Worm (Caenorhabditis elegans) whole organism, L4 larva: ENCODE data around the gene K02C4.3.

Source experiments
- ZK546.5 ChIP-seq, 2 experiments: sonication (generic microtip); optimal IDR thresholded peaks; 2 replicates each; lab custom pipeline; 2017; ENCODE audit warnings: missing biosample characterization in 2 of 2, missing genetic modification characterization in 2 of 2
- lsy-2 ChIP-seq, 2 experiments: fragments of 150-350 bp in 1 of 2; sonication (generic microtip) in 1 of 2; optimal IDR thresholded peaks; 2 replicates each; lab custom pipeline; 2014 to 2017; ENCODE audit warnings: missing biosample characterization in 2 of 2, missing genetic modification characterization in 2 of 2
- nhr-28 ChIP-seq: fragments of 150-350 bp; optimal IDR thresholded peaks from 2 replicates; lab custom pipeline; 2014; ENCODE audit warnings: missing biosample characterization, missing genetic modification characterization
- pha-4 ChIP-seq, 2 experiments: fragments of 150-350 bp in 1 of 2; fragments of 200-800 bp in 1 of 2; sonication (Bioruptor generic) in 1 of 2; IDR thresholded peaks in 1 of 2; optimal IDR thresholded peaks in 1 of 2; 2 replicates each; pipeline versions ENCODE4 v1.3.6 to Lab custom; 2014 to 2022; ENCODE audit warnings: missing genetic modification characterization in 2 of 2, missing genetic modification reagents in 2 of 2, missing biosample characterization in 1 of 2, missing compliant biosample characterization in 1 of 2
- pqm-1 ChIP-seq: sonication (generic microtip); optimal IDR thresholded peaks from 2 replicates; lab custom pipeline; 2017; ENCODE audit warnings: missing biosample characterization, missing genetic modification characterization

DNA sequence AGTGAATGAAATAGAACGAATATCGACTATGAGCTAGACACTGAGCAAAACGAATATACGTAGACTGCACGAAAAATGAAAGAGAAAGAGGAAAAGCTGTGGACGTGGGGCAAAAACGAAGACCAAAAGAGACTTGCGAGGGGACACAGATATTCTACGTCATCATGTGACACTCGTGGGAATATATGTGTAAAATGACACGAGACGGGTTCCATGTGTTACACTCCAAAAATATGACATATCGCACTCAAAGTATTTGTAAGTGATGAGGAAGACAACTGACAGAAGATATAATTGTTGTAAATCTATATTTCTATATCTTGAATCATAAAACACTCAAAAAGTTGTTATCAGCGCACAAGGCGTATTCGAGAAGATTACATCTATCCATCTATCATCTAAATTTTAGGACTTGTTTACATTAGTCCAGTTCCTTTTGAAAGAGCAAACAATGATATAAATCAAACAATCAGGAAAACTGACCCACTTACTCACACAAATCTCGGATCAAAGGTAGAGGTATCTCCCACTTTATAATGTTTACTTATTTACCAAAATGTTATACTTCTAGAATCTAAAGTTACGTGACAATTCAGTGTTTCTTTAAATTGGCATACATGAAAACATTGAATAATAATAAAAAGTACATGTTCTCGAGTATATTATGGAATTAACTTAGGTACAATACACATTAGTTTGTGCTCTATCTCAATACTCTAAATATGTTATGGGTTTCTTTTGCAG is 14.7 kb downstream of the K02C4.3 start:
- TF ChIP-seq pqm-1 (tag; lab: Kevin White, UChicago) (no peak), lsy-2 (tag; optimal IDR thresholded peaks at IDR 0.05; lab: Kevin White, UChicago) (peak in 1 of 2 experiments; percentile 66), nhr-28 (tag; lab: Kevin White, UChicago) (peak; percentile 16), ZK546.5 (tag; optimal IDR thresholded peaks at IDR 0.05; lab: Kevin White, UChicago) (no peak), pha-4 (GFP tag; IDR thresholded peaks at IDR 0.05; lab: Robert Waterston, UW) (no peak), pha-4 (tag; optimal IDR thresholded peaks at IDR 0.05; lab: Kevin White, UChicago) (no peak)
